Worm (Caenorhabditis elegans) whole organism, L4 larva: ENCODE measurements around the gene icd-1.

Experiments used
- aly-2 ChIP-seq: sonication (generic microtip); optimal IDR thresholded peaks from 2 replicates; lab custom pipeline; 2018; ENCODE audit warnings: missing biosample characterization, missing genetic modification characterization
- ceh-28 ChIP-seq: fragments of 150-350 bp; optimal IDR thresholded peaks from 2 replicates; lab custom pipeline; 2014; ENCODE audit warnings: missing biosample characterization, missing genetic modification reagents, missing genetic modification characterization
- ceh-44 ChIP-seq: fragments of 200-800 bp; sonication (Bioruptor generic); IDR thresholded peaks from 2 replicates; pipeline ENCODE4 v1.3.6; 2022; ENCODE audit warnings: missing genetic modification reagents, missing genetic modification characterization, missing compliant biosample characterization
- cey-2 ChIP-seq: sonication (generic microtip); optimal IDR thresholded peaks from 3 replicates; lab custom pipeline; 2017; ENCODE audit warnings: missing genetic modification characterization, mild to moderate bottlenecking, missing compliant biosample characterization, antibody characterized with exemption, borderline replicate concordance; ENCODE audit not compliant: insufficient read depth
- daf-16 ChIP-seq, 3 experiments: sonication (generic microtip); optimal IDR thresholded peaks; 2 replicates each; lab custom pipeline; 2016 to 2017; ENCODE audit warnings: missing genetic modification characterization in 3 of 3, missing genetic modification reagents in 3 of 3, mild to moderate bottlenecking in 2 of 3, missing compliant biosample characterization in 2 of 3, missing biosample characterization in 1 of 3, moderate library complexity in 1 of 3
- egl-27 ChIP-seq: sonication (generic microtip); optimal IDR thresholded peaks from 3 replicates; lab custom pipeline; 2017; ENCODE audit warnings: missing biosample characterization, missing genetic modification reagents, missing genetic modification characterization
- jun-1 ChIP-seq: fragments of 150-350 bp; optimal IDR thresholded peaks from 2 replicates; lab custom pipeline; 2014; ENCODE audit warnings: missing biosample characterization, missing genetic modification reagents, missing genetic modification characterization
- lsy-2 ChIP-seq, 2 experiments: fragments of 150-350 bp in 1 of 2; sonication (generic microtip) in 1 of 2; optimal IDR thresholded peaks; 2 replicates each; lab custom pipeline; 2014 to 2017; ENCODE audit warnings: missing biosample characterization in 2 of 2, missing genetic modification characterization in 2 of 2
- mes-2 ChIP-seq: sonication (generic microtip); optimal IDR thresholded peaks from 2 replicates; lab custom pipeline; 2016; ENCODE audit warnings: missing genotype, mild to moderate bottlenecking, missing genetic modification characterization, missing compliant biosample characterization; ENCODE audit not compliant: poor library complexity, severe bottlenecking
- saeg-2 ChIP-seq: fragments of 200-800 bp; sonication (Bioruptor generic); IDR thresholded peaks from 2 replicates; pipeline ENCODE4 v1.3.6; 2022; ENCODE audit warnings: missing genetic modification reagents, missing genetic modification characterization, missing compliant biosample characterization
- tag-97 ChIP-seq: fragments of 200-800 bp; sonication (Bioruptor generic); IDR thresholded peaks from 2 replicates; pipeline ENCODE4 v1.3.6; 2022; ENCODE audit warnings: missing genetic modification characterization, missing compliant biosample characterization
- unc-130 ChIP-seq: sonication (generic microtip); optimal IDR thresholded peaks from 2 replicates; lab custom pipeline; 2016; ENCODE audit warnings: missing genetic modification reagents, missing genetic modification characterization, missing compliant biosample characterization
- unc-39 ChIP-seq: sonication (generic microtip); optimal IDR thresholded peaks from 2 replicates; lab custom pipeline; 2017; ENCODE audit warnings: missing biosample characterization, missing genetic modification characterization
- zag-1 ChIP-seq: fragments of 150-350 bp; optimal IDR thresholded peaks from 2 replicates; lab custom pipeline; 2014; ENCODE audit warnings: missing biosample characterization, missing genetic modification characterization

DNA sequence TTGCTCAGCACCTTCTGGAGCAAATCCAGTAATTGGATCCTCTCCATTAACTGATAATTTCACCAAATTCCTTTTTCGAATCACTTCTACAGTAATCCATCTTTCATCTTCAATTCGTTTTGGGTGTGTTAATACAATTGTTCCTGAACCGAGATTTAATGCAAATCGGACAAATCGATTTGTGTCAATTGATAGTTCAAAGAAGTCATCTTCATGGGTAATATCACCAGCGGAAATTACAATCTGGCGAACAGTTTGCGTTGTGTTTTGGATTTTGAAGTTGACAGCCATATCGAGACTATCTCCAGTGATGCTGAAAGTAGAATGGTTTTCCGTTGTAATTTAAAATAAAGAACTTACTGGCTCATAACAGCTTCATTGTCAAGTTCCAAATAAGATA, 49.4 kb upstream of the icd-1 start:
- TF ChIP-seq aly-2 (no peak), tag-97 (GFP tag; lab: Robert Waterston, UW) (no peak), saeg-2 (GFP tag; lab: Robert Waterston, UW) (no peak), mes-2 (tag; lab: Kevin White, UChicago) (no peak), egl-27 (tag; lab: Kevin White, UChicago) (no peak), unc-130 (GFP tag; lab: Kevin White, UChicago) (no peak), cey-2 (no peak), zag-1 (tag; lab: Kevin White, UChicago) (no peak), ceh-28 (no peak), lsy-2 (tag; optimal IDR thresholded peaks at IDR 0.05; lab: Kevin White, UChicago) (no peak), daf-16 (GFP tag; optimal IDR thresholded peaks at IDR 0.05; lab: Kevin White, UChicago) (no peak), daf-16 (tag; optimal IDR thresholded peaks at IDR 0.05; lab: Kevin White, UChicago) (no peak), jun-1 (no peak), unc-39 (tag; lab: Kevin White, UChicago) (no peak), ceh-44 (no peak)
